Worm (Caenorhabditis elegans): ENCODE measurements around the gene rfs-1.
A peak's percentile ranks its signal among the peaks of the same experiment; 100 is the strongest.

Gene rfs-1

ce11 chrIII:8265753-8266152, 39.5 kb downstream of the rfs-1 start, which contains the start of gene mrps-9:
mrps-9 (plus strand) TSS chrIII:8266062.
- TF ChIP-seq ceh-14 (tag; optimal IDR thresholded peaks at IDR 0.05): peak; percentile 35
- TF ChIP-seq ama-1 (optimal IDR thresholded peaks at IDR 0.05): no peak
- no peak for TF ChIP-seq odd-2 (tag; optimal IDR thresholded peaks at IDR 0.05)

- TF ChIP-seq ceh-6 (GFP tag; optimal IDR thresholded peaks at IDR 0.05) (no peak), fax-1 (tag; optimal IDR thresholded peaks at IDR 0.05) (no peak), hlh-13 (GFP tag; optimal IDR thresholded peaks at IDR 0.05) (no peak), elt-4 (tag; optimal IDR thresholded peaks at IDR 0.05) (no peak), ceh-30 (tag; optimal IDR thresholded peaks at IDR 0.05) (no peak), tbx-7 (tag; optimal IDR thresholded peaks at IDR 0.05) (no peak), ceh-34 (tag; optimal IDR thresholded peaks at IDR 0.05) (no peak), Y22D7AL.16 (tag; optimal IDR thresholded peaks at IDR 0.05) (no peak), ceh-18 (tag; optimal IDR thresholded peaks at IDR 0.05) (no peak), ztf-16 (tag; optimal IDR thresholded peaks at IDR 0.05) (no peak), nfya-1 (tag; optimal IDR thresholded peaks at IDR 0.05) (no peak), pax-1 (tag; optimal IDR thresholded peaks at IDR 0.05) (no peak), F13H6.1 (tag; optimal IDR thresholded peaks at IDR 0.05) (no peak), ttx-3 (tag; optimal IDR thresholded peaks at IDR 0.05) (no peak), ref-2 (tag; optimal IDR thresholded peaks at IDR 0.05) (no peak), ceh-14 (tag; optimal IDR thresholded peaks at IDR 0.05) (no peak), C08G9.2 (tag; optimal IDR thresholded peaks at IDR 0.05) (no peak), npax-4 (tag; optimal IDR thresholded peaks at IDR 0.05) (no peak), unc-3 (GFP tag; conservative IDR thresholded peaks at IDR 0.05) (no peak), unc-3 (tag; optimal IDR thresholded peaks at IDR 0.05) (no peak)
These were observed 42.0 kb downstream of the rfs-1 start, which contains the start of the genes F09G8.7 and crn-7 for ce11 chrIII:8268296-8268695. F09G8.7 (minus strand) TSS chrIII:8268355. crn-7 (plus strand) TSS chrIII:8268531.

ce11 chrIII:8271676-8272225, 45.5 kb downstream of the rfs-1 start, which contains the start of the genes mps-4 and F09G8.10:
mps-4 (minus strand) TSS chrIII:8271776.
F09G8.10 (minus strand) TSS chrIII:8272175.
- TF ChIP-seq nhr-11 (tag; optimal IDR thresholded peaks at IDR 0.05) (no peak), ets-4 (tag; optimal IDR thresholded peaks at IDR 0.05) (no peak), ceh-30 (tag; optimal IDR thresholded peaks at IDR 0.05) (no peak), che-1 (tag; optimal IDR thresholded peaks at IDR 0.05) (no peak), ceh-48 (tag; optimal IDR thresholded peaks at IDR 0.05) (no peak), C38D4.7 (GFP tag; optimal IDR thresholded peaks at IDR 0.05) (no peak), K02D7.2 (tag; optimal IDR thresholded peaks at IDR 0.05) (no peak), ttx-3 (tag; optimal IDR thresholded peaks at IDR 0.05) (no peak), T23F11.4 (GFP tag; optimal IDR thresholded peaks at IDR 0.05) (no peak), dve-1 (tag; optimal IDR thresholded peaks at IDR 0.05) (no peak), pag-3 (tag; optimal IDR thresholded peaks at IDR 0.05; ENCODE audit: borderline replicate concordance) (no peak), ceh-6 (GFP tag; optimal IDR thresholded peaks at IDR 0.05) (no peak), lim-6 (tag; optimal IDR thresholded peaks at IDR 0.05) (no peak), elt-4 (tag; optimal IDR thresholded peaks at IDR 0.05) (no peak), hlh-15 (tag; optimal IDR thresholded peaks at IDR 0.05) (no peak), fkh-6 (tag; optimal IDR thresholded peaks at IDR 0.05) (no peak), ceh-22 (tag; optimal IDR thresholded peaks at IDR 0.05) (no peak), zip-5 (tag; optimal IDR thresholded peaks at IDR 0.05) (no peak), pqm-1 (tag; optimal IDR thresholded peaks at IDR 0.05) (no peak), elt-2 (tag; optimal IDR thresholded peaks at IDR 0.05) (no peak)

- TF ChIP-seq ceh-22 (tag; optimal IDR thresholded peaks at IDR 0.05): no peak
- no peak for TF ChIP-seq odd-2 (tag; optimal IDR thresholded peaks at IDR 0.05)
- no peak for TF ChIP-seq unc-3 (GFP tag; conservative IDR thresholded peaks at IDR 0.05)
- TF ChIP-seq unc-3 (tag; optimal IDR thresholded peaks at IDR 0.05): no peak
- no peak for TF ChIP-seq fax-1 (tag; optimal IDR thresholded peaks at IDR 0.05)
- no peak for TF ChIP-seq ets-4 (tag; optimal IDR thresholded peaks at IDR 0.05)
- no peak for TF ChIP-seq nhr-232 (tag; optimal IDR thresholded peaks at IDR 0.05)
- TF ChIP-seq K09A11.1 (tag; optimal IDR thresholded peaks at IDR 0.05; ENCODE audit: insufficient read depth): no peak
- no peak for TF ChIP-seq sox-4 (tag; optimal IDR thresholded peaks at IDR 0.05)
These were observed 49.6 kb downstream of the rfs-1 start, which contains the start of gene clec-160 for ce11 chrIII:8275871-8276270. clec-160 (minus strand) TSS chrIII:8275971.

All from whole organism, late embryonic.